Fruit fly (Drosophila melanogaster) whole organism, embryonic: ENCODE measurements around the gene CG32271.

Experiments used
- Atf3 ChIP-seq: fragments of 200-800 bp; sonication (Bioruptor generic); optimal IDR thresholded peaks from 3 replicates; lab custom pipeline; 2016; ENCODE audit warnings: missing biosample characterization, missing genetic modification characterization
- B-H2 ChIP-seq: fragments of 200-800 bp; sonication (Bioruptor generic); optimal IDR thresholded peaks from 2 replicates; lab custom pipeline; 2018; ENCODE audit warnings: missing biosample characterization, mild to moderate bottlenecking, missing genetic modification characterization
- Blimp-1 ChIP-seq: fragments of 200-800 bp; sonication (Bioruptor generic); optimal IDR thresholded peaks from 3 replicates; lab custom pipeline; 2018; ENCODE audit warnings: missing biosample characterization, missing genetic modification characterization, mild to moderate bottlenecking, moderate library complexity, missing genetic modification reagents
- CG10431 ChIP-seq: fragments of 200-800 bp; sonication (Bioruptor generic); optimal IDR thresholded peaks from 3 replicates; lab custom pipeline; 2018; ENCODE audit warnings: missing biosample characterization, mild to moderate bottlenecking, missing genetic modification characterization
- CG10543 ChIP-seq: fragments of 200-800 bp; sonication (Bioruptor generic); optimal IDR thresholded peaks from 3 replicates; lab custom pipeline; 2017; ENCODE audit warnings: missing biosample characterization, mild to moderate bottlenecking, missing genetic modification characterization, moderate library complexity
- CG13296 ChIP-seq: fragments of 200-800 bp; sonication (Bioruptor generic); optimal IDR thresholded peaks from 3 replicates; lab custom pipeline; 2018; ENCODE audit warnings: missing biosample characterization, mild to moderate bottlenecking, missing genetic modification characterization
- CG13624 ChIP-seq: fragments of 200-800 bp; sonication (Bioruptor generic); optimal IDR thresholded peaks from 2 replicates; lab custom pipeline; 2016; ENCODE audit warnings: missing biosample characterization, missing genetic modification characterization
- CG15479 ChIP-seq: fragments of 200-800 bp; sonication (Bioruptor generic); optimal IDR thresholded peaks from 3 replicates; lab custom pipeline; 2019; ENCODE audit warnings: missing biosample characterization, mild to moderate bottlenecking, missing genetic modification characterization, moderate library complexity
- CG15514 ChIP-seq: fragments of 200-800 bp; sonication (Bioruptor generic); optimal IDR thresholded peaks from 3 replicates; lab custom pipeline; 2017; ENCODE audit warnings: missing biosample characterization, missing genetic modification characterization, mild to moderate bottlenecking, moderate library complexity, missing genetic modification reagents
- CG15601 ChIP-seq: fragments of 200-800 bp; sonication (Bioruptor generic); optimal IDR thresholded peaks from 3 replicates; lab custom pipeline; 2019; ENCODE audit warnings: missing biosample characterization, mild to moderate bottlenecking, missing genetic modification characterization, moderate library complexity
- CG17328 ChIP-seq: fragments of 200-800 bp; sonication (Bioruptor generic); IDR thresholded peaks from 2 replicates; pipeline ENCODE4 v1.3.6; 2022; ENCODE audit warnings: missing biosample characterization, missing genetic modification characterization
- CG18619 ChIP-seq: fragments of 200-800 bp; sonication (Bioruptor generic); optimal IDR thresholded peaks from 3 replicates; lab custom pipeline; 2017; ENCODE audit warnings: missing biosample characterization, mild to moderate bottlenecking, missing genetic modification characterization
- CG2199 ChIP-seq: fragments of 200-800 bp; sonication (Bioruptor generic); IDR thresholded peaks from 3 replicates; pipeline ENCODE4 v1.3.6; 2022; ENCODE audit warnings: missing biosample characterization, missing genetic modification characterization
- CG31388 ChIP-seq: fragments of 200-800 bp; sonication (Bioruptor generic); optimal IDR thresholded peaks from 2 replicates; lab custom pipeline; 2016; ENCODE audit warnings: missing biosample characterization, missing genetic modification characterization
- CG34376 ChIP-seq: fragments of 200-800 bp; sonication (Bioruptor generic); optimal IDR thresholded peaks from 2 replicates; lab custom pipeline; 2018; ENCODE audit warnings: missing biosample characterization, mild to moderate bottlenecking, missing genetic modification characterization
- CG34422 ChIP-seq: fragments of 200-800 bp; sonication (Bioruptor generic); IDR thresholded peaks from 3 replicates; pipeline ENCODE4 v1.3.6; 2022; ENCODE audit warnings: missing biosample characterization, missing genetic modification characterization
- CG4730 ChIP-seq: fragments of 200-800 bp; sonication (Bioruptor generic); IDR thresholded peaks from 2 replicates; pipeline ENCODE4 v1.3.6; 2022; ENCODE audit warnings: missing biosample characterization, missing genetic modification characterization
- CG6765 ChIP-seq: fragments of 200-800 bp; sonication (Bioruptor generic); optimal IDR thresholded peaks from 3 replicates; lab custom pipeline; 2017; ENCODE audit warnings: missing biosample characterization, mild to moderate bottlenecking, missing genetic modification characterization
- CG7963 ChIP-seq: fragments of 200-800 bp; sonication (Bioruptor generic); IDR thresholded peaks from 3 replicates; pipeline ENCODE4 v1.3.6; 2022; ENCODE audit warnings: missing biosample characterization, missing genetic modification characterization; ENCODE audit not compliant: partially characterized antibody
- CG8281 ChIP-seq: fragments of 200-800 bp; sonication (Bioruptor generic); optimal IDR thresholded peaks from 2 replicates; lab custom pipeline; 2018; ENCODE audit warnings: missing biosample characterization, mild to moderate bottlenecking, missing genetic modification characterization, moderate library complexity
- CG8478 ChIP-seq: fragments of >200 bp; optimal IDR thresholded peaks from 2 replicates; lab custom pipeline; 2018
- ERR ChIP-seq: fragments of 200-800 bp; sonication (Bioruptor generic); optimal IDR thresholded peaks from 2 replicates; lab custom pipeline; 2016; ENCODE audit warnings: missing biosample characterization, missing genetic modification characterization
- H2.0 ChIP-seq: fragments of 200-800 bp; sonication (Bioruptor generic); IDR thresholded peaks from 2 replicates; pipeline ENCODE4 v1.3.6; 2022; ENCODE audit warnings: missing biosample characterization, missing genetic modification characterization
- MBD-R2 ChIP-seq: fragments of 200-800 bp; sonication (Bioruptor generic); IDR thresholded peaks from 2 replicates; pipeline ENCODE4 v1.3.6; 2022; ENCODE audit warnings: missing biosample characterization, missing genetic modification characterization
- Med ChIP-seq: fragments of 200-800 bp; sonication (Bioruptor generic); peaks from one replicate; lab custom pipeline; 2016; ENCODE audit warnings: missing biosample characterization, missing genetic modification characterization, mild to moderate bottlenecking, inconsistent platforms, moderate library complexity
- NK7.1 ChIP-seq: fragments of 200-800 bp; sonication (Bioruptor generic); optimal IDR thresholded peaks from 3 replicates; lab custom pipeline; 2016; ENCODE audit warnings: missing biosample characterization, missing genetic modification characterization
- Oli ChIP-seq: fragments of 200-800 bp; sonication (Bioruptor generic); optimal IDR thresholded peaks from 2 replicates; lab custom pipeline; 2018; ENCODE audit warnings: missing biosample characterization, mild to moderate bottlenecking, missing genetic modification characterization, moderate library complexity
- Pdp1 ChIP-seq, 2 experiments: fragments of 200-800 bp; sonication (Bioruptor generic); optimal IDR thresholded peaks; 3 replicates each; lab custom pipeline; 2016; ENCODE audit warnings: missing biosample characterization in 2 of 2, missing genetic modification characterization in 2 of 2, mild to moderate bottlenecking in 1 of 2, moderate library complexity in 1 of 2
- Rx ChIP-seq: fragments of 200-800 bp; sonication (Bioruptor generic); IDR thresholded peaks from 2 replicates; pipeline ENCODE4 v1.3.6; 2022; ENCODE audit warnings: missing biosample characterization, missing genetic modification characterization
- Six4 ChIP-seq: fragments of 200-800 bp; sonication (Bioruptor generic); optimal IDR thresholded peaks from 2 replicates; lab custom pipeline; 2016; ENCODE audit warnings: missing biosample characterization, missing genetic modification characterization
- Sox100B ChIP-seq: fragments of 200-800 bp; sonication (Bioruptor generic); optimal IDR thresholded peaks from 3 replicates; lab custom pipeline; 2018; ENCODE audit warnings: missing biosample characterization, mild to moderate bottlenecking, missing genetic modification characterization
- Ssrp ChIP-seq: fragments of 200-800 bp; sonication (Bioruptor generic); optimal IDR thresholded peaks from 2 replicates; lab custom pipeline; 2018; ENCODE audit warnings: missing biosample characterization, mild to moderate bottlenecking, missing genetic modification characterization, moderate library complexity
- TFAM ChIP-seq: fragments of 200-800 bp; sonication (Bioruptor generic); optimal IDR thresholded peaks from 2 replicates; lab custom pipeline; 2017; ENCODE audit warnings: missing biosample characterization, missing genetic modification characterization, inconsistent platforms
- Xrp1 ChIP-seq: fragments of 200-800 bp; sonication (Bioruptor generic); IDR thresholded peaks from 2 replicates; pipeline ENCODE4 v1.3.6; 2022; ENCODE audit warnings: missing biosample characterization, missing genetic modification characterization
- bigmax ChIP-seq: fragments of 200-800 bp; sonication (Bioruptor generic); optimal IDR thresholded peaks from 2 replicates; lab custom pipeline; 2018; ENCODE audit warnings: missing biosample characterization, mild to moderate bottlenecking, missing genetic modification characterization
- cg ChIP-seq: fragments of 200-800 bp; sonication (Bioruptor generic); optimal IDR thresholded peaks from 3 replicates; lab custom pipeline; 2019; ENCODE audit warnings: missing biosample characterization, mild to moderate bottlenecking, missing genetic modification characterization, moderate library complexity
- chinmo ChIP-seq: fragments of 200-800 bp; sonication (Bioruptor generic); IDR thresholded peaks from 4 replicates; pipeline ENCODE4 v1.3.6; 2022; ENCODE audit warnings: missing biosample characterization, missing genetic modification characterization; ENCODE audit not compliant: partially characterized antibody
- crol ChIP-seq: fragments of 200-800 bp; sonication (Bioruptor generic); IDR thresholded peaks from 2 replicates; pipeline ENCODE4 v1.3.6; 2022; ENCODE audit warnings: missing biosample characterization, missing genetic modification characterization
- esg ChIP-seq: fragments of 200-800 bp; sonication (Bioruptor generic); conservative IDR thresholded peaks from 2 replicates; pipeline ENCODE4 v1.3.6; 2022; ENCODE audit warnings: missing biosample characterization, missing genetic modification characterization
- gcm ChIP-seq: fragments of 200-800 bp; sonication (Bioruptor generic); optimal IDR thresholded peaks from 2 replicates; lab custom pipeline; 2019; ENCODE audit warnings: missing biosample characterization, mild to moderate bottlenecking, missing genetic modification characterization, moderate library complexity
- grau ChIP-seq: fragments of 200-800 bp; optimal IDR thresholded peaks from 3 replicates; lab custom pipeline; 2019; ENCODE audit warnings: missing biosample characterization, mild to moderate bottlenecking, missing genetic modification characterization, moderate library complexity
- gsb ChIP-seq: fragments of 200-800 bp; sonication (Bioruptor generic); IDR thresholded peaks from 2 replicates; pipeline ENCODE4 v1.3.6; 2022; ENCODE audit warnings: missing biosample characterization, missing genetic modification characterization
- klu ChIP-seq: fragments of 200-800 bp; sonication (Bioruptor generic); IDR thresholded peaks from 2 replicates; pipeline ENCODE4 v1.3.6; 2022; ENCODE audit warnings: missing biosample characterization, missing genetic modification characterization
- otp ChIP-seq: fragments of 200-800 bp; sonication (Bioruptor generic); IDR thresholded peaks from 3 replicates; pipeline ENCODE4, ENCODE4 v1.3.6; 2022; ENCODE audit warnings: missing biosample characterization, missing genetic modification characterization
- shn ChIP-seq: fragments of 200-800 bp; sonication (Bioruptor generic); optimal IDR thresholded peaks from 3 replicates; lab custom pipeline; 2016; ENCODE audit warnings: missing biosample characterization, missing genetic modification characterization
- slou ChIP-seq: fragments of 200-800 bp; sonication (Bioruptor generic); optimal IDR thresholded peaks from 3 replicates; lab custom pipeline; 2016; ENCODE audit warnings: missing biosample characterization, missing genetic modification characterization
- sna ChIP-seq: fragments of 200-800 bp; sonication (Bioruptor generic); IDR thresholded peaks from 2 replicates; pipeline ENCODE4 v1.3.6; 2022; ENCODE audit warnings: missing biosample characterization, missing genetic modification characterization; ENCODE audit not compliant: partially characterized antibody
- sob ChIP-seq: fragments of 200-800 bp; sonication (Bioruptor generic); IDR thresholded peaks from 2 replicates; pipeline ENCODE4 v1.3.6; 2022; ENCODE audit warnings: missing biosample characterization, missing genetic modification characterization
- sug ChIP-seq: fragments of 200-800 bp; optimal IDR thresholded peaks from 2 replicates; lab custom pipeline; 2019; ENCODE audit warnings: missing biosample characterization, mild to moderate bottlenecking, missing genetic modification characterization, moderate library complexity
- tio ChIP-seq: fragments of 200-800 bp; sonication (Bioruptor generic); optimal IDR thresholded peaks from 2 replicates; lab custom pipeline; 2017; ENCODE audit warnings: missing biosample characterization, missing genetic modification characterization, inconsistent platforms
- twi ChIP-seq: fragments of 200-800 bp; optimal IDR thresholded peaks from 2 replicates; lab custom pipeline; 2019; ENCODE audit warnings: missing biosample characterization, mild to moderate bottlenecking, missing genetic modification characterization, moderate library complexity

CG32271 gene

dm6 chr3L:3236319-3236718, 33.4 kb upstream of the CG32271 start:
- TF ChIP-seq Rx: no peak
- TF ChIP-seq Six4: no peak
- TF ChIP-seq Blimp-1 (GFP tag; lab: Kevin White, UChicago): no peak
- peak; percentile 6 for TF ChIP-seq CG34376 (GFP tag; lab: Kevin White, UChicago)
- TF ChIP-seq sna: no peak
- no peak for TF ChIP-seq Sox100B
- TF ChIP-seq crol (GFP tag; lab: Robert Waterston, UW): no peak
- no peak for TF ChIP-seq CG13624
- no peak for TF ChIP-seq CG18619
- no peak for TF ChIP-seq slou (GFP tag; lab: Kevin White, UChicago)
- peak; percentile 8 for TF ChIP-seq CG10543
- peak; percentile 31 for TF ChIP-seq B-H2 (GFP tag; lab: Kevin White, UChicago)
- TF ChIP-seq shn (GFP tag; lab: Kevin White, UChicago): no peak
- peak; percentile 16 for TF ChIP-seq CG13296 (GFP tag; lab: Kevin White, UChicago)
- no peak for TF ChIP-seq NK7.1 (GFP tag; lab: Kevin White, UChicago)
- TF ChIP-seq otp (GFP tag; lab: Robert Waterston, UW): no peak
- no peak for TF ChIP-seq H2.0
- TF ChIP-seq TFAM (GFP tag; lab: Kevin White, UChicago): no peak
- TF ChIP-seq CG7963 (GFP tag; lab: Robert Waterston, UW): no peak
- TF ChIP-seq ERR (GFP tag; lab: Kevin White, UChicago): no peak
- TF ChIP-seq sob (GFP tag; lab: Robert Waterston, UW): peak; percentile 25; the same call in 1 of the 2 replicates
- no peak for TF ChIP-seq CG15514 (GFP tag; lab: Kevin White, UChicago)
- no peak for TF ChIP-seq CG4730 (GFP tag; lab: Robert Waterston, UW)
- no peak for TF ChIP-seq gsb (GFP tag; lab: Robert Waterston, UW)
- TF ChIP-seq klu (GFP tag; lab: Robert Waterston, UW): no peak
- no peak for TF ChIP-seq CG15601
- no peak for TF ChIP-seq CG8281 (tag; lab: Kevin White, UChicago)
- TF ChIP-seq Med: peak; percentile 20
- TF ChIP-seq bigmax (GFP tag; lab: Kevin White, UChicago): no peak
- TF ChIP-seq tio (GFP tag; lab: Kevin White, UChicago): no peak
- peak; percentile 91 for TF ChIP-seq sug (tag; lab: Kevin White, UChicago)
- TF ChIP-seq Ssrp (tag; lab: Kevin White, UChicago): no peak
- no peak for TF ChIP-seq CG10431 (GFP tag; lab: Kevin White, UChicago)
- TF ChIP-seq Atf3: no peak
- TF ChIP-seq Xrp1 (GFP tag; lab: Robert Waterston, UW): no peak
- TF ChIP-seq grau (tag; lab: Kevin White, UChicago): peak; percentile 4
- no peak for TF ChIP-seq MBD-R2 (GFP tag; lab: Robert Waterston, UW)
- peak; percentile 64; the same call in 1 of the 3 replicates for TF ChIP-seq CG2199 (GFP tag; lab: Robert Waterston, UW)
- no peak for TF ChIP-seq Oli (tag; lab: Kevin White, UChicago)

- TF ChIP-seq twi (tag; lab: Kevin White, UChicago) (peak; percentile 46), CG34422 (GFP tag; lab: Robert Waterston, UW) (peak; percentile 4; the same call in 1 of the 3 replicates), chinmo (GFP tag; lab: Robert Waterston, UW) (0 out of 4 replicates have a peak, but pooled peaks have one; percentile 84), CG8478 (peak; percentile 52), cg (peak; percentile 92), sug (tag; lab: Kevin White, UChicago) (peak; percentile 48), CG6765 (GFP tag; lab: Kevin White, UChicago) (no peak), crol (GFP tag; lab: Robert Waterston, UW) (peak; percentile 82), esg (GFP tag; lab: Robert Waterston, UW) (no peak), CG17328 (GFP tag; lab: Robert Waterston, UW) (no peak), CG15479 (GFP tag; lab: Kevin White, UChicago) (peak; percentile 22), gcm (peak; percentile 74), Pdp1 (GFP tag; optimal IDR thresholded peaks at IDR 0.05; lab: Kevin White, UChicago) (peak in 1 of 2 experiments; percentile 41), CG31388 (GFP tag; lab: Kevin White, UChicago) (no peak)
Measured at dm6 chr3L:3226458-3226783, 23.5 kb upstream of the CG32271 start.
